Worm (Caenorhabditis elegans) whole organism, dauer: ENCODE measurements around the gene F13H8.1.

ENCODE experiments used
- unc-62 ChIP-seq: sonication (generic microtip); optimal IDR thresholded peaks from 2 replicates; lab custom pipeline; 2017; ENCODE audit warnings: missing biosample characterization, missing genetic modification reagents, missing genetic modification characterization

F13H8.1 gene

DNA sequence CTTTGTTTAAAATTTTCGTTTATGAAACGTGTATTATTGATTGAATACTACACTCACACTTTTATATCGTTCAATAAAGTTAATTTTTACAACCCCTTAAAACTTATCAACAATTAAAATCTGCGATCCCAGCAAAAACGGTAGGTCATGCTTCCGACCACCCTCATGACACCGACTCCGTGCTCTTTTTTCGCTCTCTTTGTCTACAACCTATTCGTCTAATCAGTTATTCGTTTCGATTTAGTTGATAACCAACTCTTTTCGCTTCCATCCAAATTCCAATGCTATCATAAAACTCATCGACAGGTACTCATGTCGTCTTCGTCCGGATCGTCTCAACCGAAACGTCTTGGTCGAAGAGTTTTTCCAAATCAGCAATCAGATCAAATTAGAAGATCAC, at the start of gene F13H8.1:
TSS of gene F13H8.1 (plus strand) at position 311 of the 400 bp plus-strand sequence.
- TF ChIP-seq unc-62 (GFP tag; lab: Kevin White, UChicago), result no peak

DNA sequence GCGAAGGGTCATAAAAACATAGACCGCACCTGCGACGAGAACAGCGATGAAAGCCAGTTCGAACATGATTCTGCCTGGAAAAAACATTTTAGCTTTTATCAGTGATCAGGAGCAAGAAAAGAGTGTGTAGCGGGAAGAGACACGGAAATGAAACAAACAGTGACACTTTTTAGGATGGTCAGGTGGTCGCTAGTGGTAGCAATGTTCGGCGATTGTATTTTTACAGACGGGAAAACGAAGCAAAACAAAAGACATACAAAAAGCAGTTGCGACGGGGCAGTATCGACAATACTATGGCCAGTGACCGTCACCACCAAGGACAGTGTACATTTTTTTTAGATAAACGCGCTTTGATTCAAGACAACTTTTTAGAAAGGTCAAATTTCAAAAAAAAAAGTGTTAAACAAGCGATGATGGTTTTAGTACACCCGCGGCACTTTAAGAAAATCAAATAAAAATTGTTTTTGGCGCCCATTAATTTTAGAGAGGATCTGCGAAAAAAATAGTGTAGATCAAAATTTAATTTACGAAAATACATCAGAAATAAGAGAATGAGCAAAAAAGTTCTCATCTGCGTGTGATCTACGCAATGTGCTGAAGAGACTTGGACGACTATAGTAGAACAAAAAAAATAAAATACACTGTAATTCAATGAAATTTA, 47.6 kb upstream of the F13H8.1 start, which contains the start of gene T24H7.9:
TSS of gene T24H7.9 (minus strand) at position 74 of the 661 bp plus-strand sequence.
- TF ChIP-seq unc-62 (GFP tag; lab: Kevin White, UChicago), result no peak

DNA sequence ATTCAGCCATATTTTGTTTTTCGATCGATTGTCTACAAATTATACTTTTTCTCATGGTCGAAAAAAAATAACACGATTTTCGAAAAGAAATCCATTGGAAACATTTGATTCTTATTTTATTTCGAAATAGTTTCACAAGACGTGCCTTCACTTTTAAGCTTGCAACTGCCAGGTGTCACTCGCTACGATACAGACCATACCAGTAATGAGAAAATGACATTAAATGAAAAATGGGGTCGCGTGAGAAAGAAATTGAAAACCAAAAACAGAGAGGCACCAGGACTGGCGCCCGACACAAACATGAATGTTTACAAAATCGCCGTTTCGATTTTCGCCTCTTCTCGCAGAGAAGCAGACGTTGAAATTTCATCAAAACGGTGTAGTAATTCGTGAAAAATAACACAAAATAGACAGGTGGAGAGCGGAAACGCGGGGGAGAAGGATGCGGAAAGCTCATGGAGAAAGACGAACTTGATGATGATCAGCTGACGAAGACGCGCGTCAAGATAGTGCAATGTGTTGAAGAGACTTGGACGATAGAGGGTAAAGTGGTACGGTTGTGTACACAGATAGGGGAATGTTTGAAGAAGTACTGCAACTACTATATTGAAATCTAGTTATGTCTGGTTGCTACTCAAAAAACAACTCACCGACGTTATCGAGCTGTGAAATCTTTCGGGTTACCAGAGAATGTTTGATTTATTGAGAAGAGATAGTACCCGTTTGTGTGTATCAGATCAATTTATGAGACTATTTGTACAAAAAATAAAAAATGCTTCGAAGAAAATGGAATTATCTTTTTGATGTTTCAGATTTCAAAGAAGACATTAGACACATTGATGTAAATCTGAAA, 46.9 kb upstream of the F13H8.1 start:
- TF ChIP-seq unc-62 (GFP tag; lab: Kevin White, UChicago), result no peak

DNA sequence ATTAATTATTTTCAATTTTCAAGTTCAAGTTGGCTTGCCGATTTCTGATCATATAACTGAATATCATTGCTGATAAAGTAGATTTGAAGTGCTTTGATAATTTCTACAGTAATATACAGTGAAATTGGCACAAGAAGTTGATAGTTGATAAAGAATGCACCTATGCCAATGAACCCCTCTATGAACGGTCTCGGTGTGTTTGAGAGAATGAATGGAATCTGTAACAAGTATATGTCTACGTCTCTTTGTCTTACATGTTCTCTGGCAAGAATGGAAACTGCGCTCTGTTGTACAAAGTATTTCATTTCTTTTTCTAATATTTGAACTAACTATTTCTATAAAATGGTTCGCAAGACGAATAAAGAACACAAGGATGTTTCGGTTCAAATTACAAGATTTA, 41.4 kb upstream of the F13H8.1 start, which contains the start of gene T24H7.8:
TSS of gene T24H7.8 (plus strand) at position 301 of the 400 bp plus-strand sequence.
- TF ChIP-seq unc-62 (GFP tag; lab: Kevin White, UChicago), result no peak

DNA sequence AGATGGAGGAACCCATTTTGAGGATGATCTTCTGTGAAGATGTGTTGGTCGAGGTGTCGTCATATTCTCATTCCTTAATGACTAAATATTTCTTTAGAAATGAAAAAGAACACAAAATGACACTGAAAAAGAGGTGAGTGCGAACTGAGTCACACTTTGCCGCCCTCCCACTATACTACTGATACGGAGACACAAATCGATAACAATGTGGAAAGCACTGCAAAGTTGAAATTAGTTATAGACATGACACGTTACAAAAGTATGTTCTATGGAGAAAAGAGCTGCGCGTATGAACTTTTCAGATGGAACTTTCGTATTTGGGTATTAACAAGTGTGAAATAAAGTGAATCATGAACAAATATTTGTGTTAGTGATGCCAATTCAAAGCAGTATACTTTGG, 39.0 kb upstream of the F13H8.1 start, which contains the start of gene tat-4:
TSS of gene tat-4 (minus strand) at position 117 of the 400 bp plus-strand sequence.
- TF ChIP-seq unc-62 (GFP tag; lab: Kevin White, UChicago), result no peak

DNA sequence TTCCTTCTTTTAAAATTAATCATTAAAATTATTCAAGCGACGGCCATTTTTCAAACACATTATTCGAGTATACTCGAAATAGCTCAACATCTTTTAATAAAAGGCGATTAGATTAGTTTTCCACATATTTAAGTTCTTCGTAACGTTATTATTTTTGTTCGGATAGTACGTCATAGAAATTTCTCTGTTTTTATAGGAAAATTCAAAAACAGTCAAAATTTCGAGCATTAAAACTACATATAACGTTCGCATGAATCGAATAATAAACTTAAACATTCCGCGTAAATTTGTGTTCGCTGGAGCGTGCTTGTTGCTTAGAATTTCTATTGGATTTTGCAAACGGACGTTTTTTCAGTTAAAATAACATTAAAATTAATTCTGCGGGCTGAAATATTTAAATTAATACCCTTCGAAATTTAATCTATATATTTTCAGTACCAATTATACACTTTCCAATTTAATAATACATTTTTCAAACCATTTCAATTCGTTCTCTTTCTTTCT, 37.9 kb upstream of the F13H8.1 start, which contains the start of gene blos-4:
TSS of gene blos-4 (plus strand) at position 51 of the 504 bp plus-strand sequence.
- no peak for TF ChIP-seq unc-62 (GFP tag; lab: Kevin White, UChicago)

DNA sequence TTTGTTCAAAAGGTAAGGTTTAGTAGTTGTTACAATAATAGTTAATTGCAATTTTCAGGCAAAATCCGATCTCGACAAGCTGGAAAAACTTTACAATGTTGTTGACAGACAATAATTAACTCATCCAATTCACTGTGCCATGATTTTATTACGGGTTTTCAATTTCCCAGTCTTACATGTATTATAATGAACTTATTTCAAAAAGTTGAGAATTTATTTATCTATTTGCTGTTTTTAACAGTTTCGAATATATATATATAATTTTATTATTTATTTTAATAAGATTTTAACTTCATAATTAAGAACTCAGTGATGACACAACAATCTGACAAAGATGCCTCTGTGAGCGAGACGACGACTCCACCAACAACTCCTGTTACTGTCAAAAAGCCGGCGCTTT, 37.1 kb upstream of the F13H8.1 start, which contains the start of gene lelo-1:
TSS of gene lelo-1 (plus strand) at position 301 of the 400 bp plus-strand sequence.
- TF ChIP-seq unc-62 (GFP tag; lab: Kevin White, UChicago), result no peak

DNA sequence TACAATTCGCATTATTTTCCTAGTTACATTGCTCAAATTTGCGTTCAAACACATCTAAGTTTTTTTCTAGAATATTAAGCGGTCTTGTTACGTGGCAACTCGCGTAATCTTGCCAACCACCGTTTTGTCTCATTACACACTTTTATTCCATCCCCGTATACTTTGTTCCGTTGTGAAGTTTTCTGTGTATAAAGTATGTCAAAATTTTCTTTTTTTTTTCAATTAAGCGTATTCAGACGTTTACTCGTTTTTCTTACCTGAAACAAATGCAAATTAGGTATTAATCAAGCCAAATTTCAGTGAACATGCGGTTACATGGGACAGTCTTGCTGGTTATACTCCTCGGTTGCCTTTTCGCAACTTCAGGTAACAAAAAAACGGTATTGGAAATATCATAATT, 36.2 kb upstream of the F13H8.1 start, which contains the start of gene T24H7.2:
TSS of gene T24H7.2 (plus strand) at position 301 of the 400 bp plus-strand sequence.
- TF ChIP-seq unc-62 (GFP tag; lab: Kevin White, UChicago), result no peak

DNA sequence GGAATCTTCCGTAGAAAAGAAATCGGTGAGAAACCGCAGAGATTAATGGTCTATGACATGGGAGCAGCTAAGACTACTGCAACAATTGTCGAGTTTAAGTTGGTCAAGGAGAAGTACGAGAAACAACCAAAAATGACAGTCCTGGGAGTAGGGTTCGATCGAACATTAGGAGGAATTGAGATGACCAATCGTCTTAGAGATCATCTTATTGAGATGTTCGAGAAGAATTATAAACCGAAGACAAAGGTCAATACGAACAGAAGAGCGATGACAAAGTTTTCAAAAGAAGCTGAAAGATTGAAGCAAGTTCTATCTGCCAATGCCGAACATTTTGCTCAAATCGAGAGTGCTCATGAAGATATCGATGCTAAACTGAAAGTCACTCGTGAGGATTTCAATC, 35.2 kb upstream of the F13H8.1 start:
- TF ChIP-seq unc-62 (GFP tag; lab: Kevin White, UChicago), result no peak

DNA sequence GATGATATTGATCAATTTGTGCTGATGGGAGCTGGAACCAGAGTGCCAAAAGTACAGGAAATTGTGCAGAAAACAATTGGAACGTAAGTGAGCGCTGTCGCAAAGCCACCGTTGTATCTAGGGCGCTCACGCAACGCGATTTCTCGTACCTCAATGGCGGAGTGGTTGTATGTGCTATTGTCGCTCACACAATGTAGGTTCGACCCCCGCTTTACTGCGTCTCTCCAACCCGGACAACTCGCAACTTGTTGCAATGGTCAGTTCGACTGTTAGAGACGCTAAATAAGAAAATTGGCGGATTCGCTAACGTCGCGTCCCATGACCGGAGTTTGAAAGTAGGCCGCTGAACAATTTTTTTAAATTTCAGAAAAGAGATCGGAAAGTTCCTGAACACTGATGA, 34.7 kb upstream of the F13H8.1 start:
- no peak for TF ChIP-seq unc-62 (GFP tag; lab: Kevin White, UChicago)

DNA sequence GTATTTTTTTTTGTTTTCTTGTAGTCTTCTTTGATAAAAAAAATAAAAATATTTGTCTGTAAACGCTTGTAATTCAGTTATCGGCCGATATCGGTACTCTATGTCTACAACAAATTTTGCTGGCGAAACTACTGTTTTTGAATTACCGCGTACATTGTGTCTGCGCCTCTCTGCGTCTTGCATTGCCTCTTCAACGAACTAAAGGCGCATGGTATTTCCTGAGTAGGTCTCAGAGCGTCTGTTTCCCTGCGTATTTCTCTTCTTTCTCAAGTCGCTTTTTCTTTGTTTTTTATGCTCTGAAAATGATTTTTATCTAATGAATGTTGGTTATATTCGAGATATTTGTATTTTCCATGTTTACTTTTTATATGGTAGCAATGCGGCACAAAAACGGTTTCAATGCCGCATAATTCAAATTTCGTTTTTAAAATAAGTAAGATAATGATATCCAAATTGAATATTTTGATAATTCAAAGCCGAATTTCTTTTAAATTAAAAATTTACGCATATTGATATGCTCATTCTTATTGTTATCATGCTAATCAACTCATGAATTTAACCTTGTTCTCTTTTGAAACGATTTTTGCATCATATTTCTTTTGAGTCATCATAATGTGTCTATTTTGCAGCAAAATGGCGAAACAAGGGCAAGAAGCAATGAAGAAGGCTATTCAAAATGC, 32.3 kb upstream of the F13H8.1 start, which contains the start of gene phb-2:
TSS of gene phb-2 (plus strand) at position 630 of the 680 bp plus-strand sequence.
- TF ChIP-seq unc-62 (GFP tag; lab: Kevin White, UChicago), result no peak

DNA sequence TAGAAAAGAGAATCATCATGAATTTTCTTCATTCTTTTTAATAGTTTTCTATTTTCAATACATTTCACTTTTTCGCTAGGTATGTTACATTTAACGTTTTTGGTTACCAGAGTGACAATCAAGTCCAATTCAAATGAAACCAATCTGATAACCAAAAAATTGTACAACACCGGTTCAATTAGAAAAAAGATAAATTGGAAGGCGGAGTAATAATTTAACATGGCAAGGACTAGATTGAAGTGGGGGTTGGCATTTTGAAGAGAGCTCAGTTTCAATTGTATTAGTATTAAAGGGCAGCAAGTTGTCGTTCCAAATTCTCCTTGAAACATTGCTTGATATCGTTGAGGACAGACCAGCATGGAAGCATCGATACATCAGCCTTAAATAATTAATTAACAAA, 30.5 kb upstream of the F13H8.1 start:
- TF ChIP-seq unc-62 (GFP tag; lab: Kevin White, UChicago), result no peak

DNA sequence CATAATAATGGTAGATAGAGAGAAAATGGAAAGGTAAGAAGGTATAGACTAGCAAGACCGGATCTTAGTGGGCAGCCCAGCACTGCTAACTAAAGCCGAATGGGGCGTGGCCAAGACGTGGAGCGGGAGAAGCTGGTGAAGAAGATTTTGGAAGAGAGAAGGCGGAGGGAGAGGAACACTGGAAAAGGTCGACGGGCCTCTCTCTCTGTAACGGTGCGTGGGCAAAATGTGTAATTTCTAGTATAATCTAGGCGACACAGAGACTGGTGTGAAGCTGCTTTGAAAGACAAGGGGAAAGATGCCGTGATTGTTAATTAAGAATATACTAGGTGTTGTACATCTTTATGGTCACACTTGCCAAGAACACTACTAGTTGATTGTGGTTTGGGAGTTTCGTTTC, 27.2 kb upstream of the F13H8.1 start, which contains the start of gene F13H8.5:
TSS of gene F13H8.5 (minus strand) at position 101 of the 400 bp plus-strand sequence.
- no peak for TF ChIP-seq unc-62 (GFP tag; lab: Kevin White, UChicago)

DNA sequence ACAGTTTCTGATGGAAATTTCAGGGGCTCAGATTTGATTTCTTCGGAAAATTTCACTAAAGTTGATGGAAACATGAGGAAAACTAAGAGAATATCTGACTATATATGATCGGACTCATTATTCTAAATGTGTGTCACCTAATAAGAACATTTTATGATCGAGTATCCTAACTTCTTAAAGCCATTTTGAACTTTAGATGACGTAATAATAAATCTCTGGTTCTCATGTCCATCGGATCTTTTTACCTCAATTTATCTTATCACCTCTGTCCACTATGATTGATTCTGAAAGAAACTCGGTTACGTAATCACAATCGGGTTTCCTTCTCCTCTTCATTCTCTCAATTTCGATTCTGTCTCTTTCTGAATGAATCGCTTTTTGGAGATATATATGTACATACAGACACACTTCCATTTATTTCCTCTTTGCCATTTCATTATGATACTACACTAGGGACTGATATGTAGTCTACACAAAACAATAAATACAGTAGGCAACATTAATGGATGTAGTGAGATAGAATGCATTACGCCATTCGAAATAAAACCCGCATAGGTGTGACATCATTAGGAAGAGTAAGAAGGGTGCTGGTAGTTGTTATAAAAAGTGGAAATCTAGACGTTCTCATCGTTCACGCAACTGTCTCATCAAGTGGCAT, 25.8 kb upstream of the F13H8.1 start:
- no peak for TF ChIP-seq unc-62 (GFP tag; lab: Kevin White, UChicago)
